Worm (Caenorhabditis elegans): Measurements from ENCODE around the gene fbxa-118.

The fbxa-118 gene

DNA sequence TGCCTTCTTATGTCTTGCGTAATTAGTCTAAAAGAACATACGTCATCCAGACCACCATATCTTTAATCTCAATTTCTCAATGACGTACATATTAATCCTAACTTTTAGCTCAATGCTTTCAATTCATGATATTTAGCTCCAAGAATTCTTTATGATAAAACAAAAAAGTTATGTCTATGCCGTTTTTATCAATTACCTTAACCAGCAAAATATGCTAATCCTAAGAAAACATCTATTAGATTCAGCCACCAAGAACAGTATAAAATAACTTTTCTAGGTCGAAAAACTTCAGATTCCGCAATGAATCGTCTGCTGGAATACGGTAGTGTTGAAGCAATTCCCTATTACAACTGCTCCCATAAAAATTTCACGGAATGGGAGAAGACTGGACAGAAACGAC, 6.7 kb upstream of the fbxa-118 start, which contains the start of gene srt-45:
srt-45 (plus strand) TSS at position 301 of the 400 bp plus-strand sequence.
- TF ChIP-seq tab-1 (GFP tag; IDR thresholded peaks at IDR 0.05) (no peak), med-1 (GFP tag; optimal IDR thresholded peaks at IDR 0.05; ENCODE audit: insufficient read depth) (no peak), ztf-23 (GFP tag; IDR thresholded peaks at IDR 0.05) (no peak), klf-2 (GFP tag; conservative IDR thresholded peaks at IDR 0.05) (no peak), flt-1 (GFP tag; IDR thresholded peaks at IDR 0.05) (no peak)

DNA sequence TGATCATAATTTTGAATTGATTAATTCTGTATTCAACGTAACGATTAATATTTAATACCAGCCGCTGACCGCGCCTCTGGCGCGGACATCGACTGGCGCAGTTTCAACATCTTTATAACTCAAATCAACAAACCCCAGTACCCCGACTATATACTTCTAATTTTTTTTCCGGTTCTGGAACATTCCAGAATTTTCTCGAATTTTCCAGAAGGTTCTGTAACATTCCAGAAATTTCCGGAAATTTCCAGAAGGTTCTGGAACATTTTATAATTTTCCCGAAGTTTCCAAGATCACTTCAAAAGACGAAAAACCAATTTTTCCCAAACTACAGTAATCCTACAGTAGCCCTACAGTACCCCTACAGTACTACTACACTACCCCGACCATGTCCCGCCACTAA, 2.1 kb upstream of the fbxa-118 start:
- TF ChIP-seq klf-2 (GFP tag; conservative IDR thresholded peaks at IDR 0.05) = no peak
- TF ChIP-seq med-1 (GFP tag; optimal IDR thresholded peaks at IDR 0.05; ENCODE audit: insufficient read depth) = no peak
- no peak for TF ChIP-seq ztf-23 (GFP tag; IDR thresholded peaks at IDR 0.05)
- no peak for TF ChIP-seq ref-1 (GFP tag; conservative IDR thresholded peaks at IDR 0.05)
- TF ChIP-seq ztf-29 (GFP tag; IDR thresholded peaks at IDR 0.05) = no peak
- no peak for TF ChIP-seq flt-1 (GFP tag; IDR thresholded peaks at IDR 0.05)
- no peak for TF ChIP-seq cog-1 (tag; optimal IDR thresholded peaks at IDR 0.05)
- no peak for TF ChIP-seq T22C8.4 (GFP tag; IDR thresholded peaks at IDR 0.05)
- no peak for TF ChIP-seq tab-1 (GFP tag; IDR thresholded peaks at IDR 0.05)

- TF ChIP-seq ref-1 (GFP tag; conservative IDR thresholded peaks at IDR 0.05) = no peak
- no peak for TF ChIP-seq flt-1 (GFP tag; IDR thresholded peaks at IDR 0.05)
- TF ChIP-seq ztf-29 (GFP tag; IDR thresholded peaks at IDR 0.05) = no peak
- TF ChIP-seq klf-2 (GFP tag; conservative IDR thresholded peaks at IDR 0.05) = no peak
- no peak for TF ChIP-seq ztf-23 (GFP tag; IDR thresholded peaks at IDR 0.05)
- no peak for TF ChIP-seq med-1 (GFP tag; optimal IDR thresholded peaks at IDR 0.05; ENCODE audit: insufficient read depth)
- no peak for TF ChIP-seq T22C8.4 (GFP tag; IDR thresholded peaks at IDR 0.05)
- TF ChIP-seq cog-1 (tag; optimal IDR thresholded peaks at IDR 0.05) = no peak
- no peak for TF ChIP-seq tab-1 (GFP tag; IDR thresholded peaks at IDR 0.05)
These were observed 1.5 kb upstream of the fbxa-118 start, which contains the start of gene fbxa-194 for ce11 chrV:19778608-19779007. TSS of gene fbxa-194 (minus strand) at chrV:19778708.

DNA sequence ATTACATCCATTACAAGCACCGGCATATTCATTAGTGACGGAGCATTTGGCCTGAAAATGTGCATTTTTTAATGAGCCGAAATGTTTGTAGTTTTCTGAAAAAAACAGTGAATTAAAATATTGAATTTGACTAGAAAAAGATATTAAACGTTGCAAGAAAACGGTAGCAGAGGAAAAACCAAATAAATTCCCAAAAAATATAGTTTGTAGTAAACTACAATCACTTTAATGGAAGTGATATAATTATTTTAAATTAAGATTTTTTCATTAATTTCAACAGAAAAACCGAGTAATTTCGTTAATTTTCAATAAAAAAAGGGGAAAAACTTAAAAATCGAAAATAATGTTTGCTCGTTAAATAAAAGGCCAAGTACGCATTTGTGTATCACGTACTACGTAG, 5.5 kb downstream of the fbxa-118 start, which contains the start of gene M162.15:
M162.15 (minus strand) TSS at position 101 of the 400 bp plus-strand sequence.
- no peak for TF ChIP-seq ref-1 (GFP tag; conservative IDR thresholded peaks at IDR 0.05)
- TF ChIP-seq tab-1 (GFP tag; IDR thresholded peaks at IDR 0.05) = no peak
- no peak for TF ChIP-seq med-1 (GFP tag; optimal IDR thresholded peaks at IDR 0.05; ENCODE audit: insufficient read depth)
- TF ChIP-seq ztf-23 (GFP tag; IDR thresholded peaks at IDR 0.05) = no peak
- TF ChIP-seq ztf-29 (GFP tag; IDR thresholded peaks at IDR 0.05) = no peak
- no peak for TF ChIP-seq klf-2 (GFP tag; conservative IDR thresholded peaks at IDR 0.05)
- no peak for TF ChIP-seq cog-1 (tag; optimal IDR thresholded peaks at IDR 0.05)
- no peak for TF ChIP-seq T22C8.4 (GFP tag; IDR thresholded peaks at IDR 0.05)
- no peak for TF ChIP-seq flt-1 (GFP tag; IDR thresholded peaks at IDR 0.05)

- TF ChIP-seq med-1 (GFP tag; optimal IDR thresholded peaks at IDR 0.05; ENCODE audit: insufficient read depth) (no peak), tab-1 (GFP tag; IDR thresholded peaks at IDR 0.05) (no peak), T22C8.4 (GFP tag; IDR thresholded peaks at IDR 0.05) (no peak), ztf-29 (GFP tag; IDR thresholded peaks at IDR 0.05) (no peak), ztf-23 (GFP tag; IDR thresholded peaks at IDR 0.05) (no peak), ref-1 (GFP tag; conservative IDR thresholded peaks at IDR 0.05) (no peak), klf-2 (GFP tag; conservative IDR thresholded peaks at IDR 0.05) (no peak), flt-1 (GFP tag; IDR thresholded peaks at IDR 0.05) (no peak), cog-1 (tag; optimal IDR thresholded peaks at IDR 0.05) (no peak)
These were observed 9.4 kb downstream of the fbxa-118 start for ce11 chrV:19767719-19768118.

DNA sequence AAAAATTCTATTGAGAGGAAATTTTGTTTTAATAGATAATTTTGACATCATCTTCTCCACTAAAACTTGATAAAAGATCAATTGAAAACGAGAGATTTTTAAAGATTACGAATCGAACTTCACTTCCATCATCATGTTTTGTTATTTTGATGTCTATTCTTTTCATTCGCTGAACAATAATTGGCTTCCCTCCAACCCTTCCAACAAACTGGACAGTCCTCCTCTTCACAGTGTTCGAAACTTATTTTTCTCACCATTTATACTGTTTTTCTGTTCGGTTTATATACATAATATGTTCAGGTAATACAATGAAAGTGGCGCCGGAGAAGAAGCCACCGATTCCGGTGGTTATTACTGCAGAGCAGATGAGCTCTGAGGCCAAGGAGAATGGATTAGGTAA, 16.4 kb downstream of the fbxa-118 start, which contains the start of gene M162.5:
M162.5 (plus strand) TSS at position 301 of the 400 bp plus-strand sequence.
- TF ChIP-seq flt-1 (GFP tag; IDR thresholded peaks at IDR 0.05) = no peak
- no peak for TF ChIP-seq T22C8.4 (GFP tag; IDR thresholded peaks at IDR 0.05)
- TF ChIP-seq ztf-23 (GFP tag; IDR thresholded peaks at IDR 0.05) = no peak
- TF ChIP-seq ref-1 (GFP tag; conservative IDR thresholded peaks at IDR 0.05) = no peak
- TF ChIP-seq klf-2 (GFP tag; conservative IDR thresholded peaks at IDR 0.05) = no peak
- TF ChIP-seq ztf-29 (GFP tag; IDR thresholded peaks at IDR 0.05) = no peak
- no peak for TF ChIP-seq med-1 (GFP tag; optimal IDR thresholded peaks at IDR 0.05; ENCODE audit: insufficient read depth)
- TF ChIP-seq tab-1 (GFP tag; IDR thresholded peaks at IDR 0.05) = no peak
- TF ChIP-seq cog-1 (tag; optimal IDR thresholded peaks at IDR 0.05) = no peak

DNA sequence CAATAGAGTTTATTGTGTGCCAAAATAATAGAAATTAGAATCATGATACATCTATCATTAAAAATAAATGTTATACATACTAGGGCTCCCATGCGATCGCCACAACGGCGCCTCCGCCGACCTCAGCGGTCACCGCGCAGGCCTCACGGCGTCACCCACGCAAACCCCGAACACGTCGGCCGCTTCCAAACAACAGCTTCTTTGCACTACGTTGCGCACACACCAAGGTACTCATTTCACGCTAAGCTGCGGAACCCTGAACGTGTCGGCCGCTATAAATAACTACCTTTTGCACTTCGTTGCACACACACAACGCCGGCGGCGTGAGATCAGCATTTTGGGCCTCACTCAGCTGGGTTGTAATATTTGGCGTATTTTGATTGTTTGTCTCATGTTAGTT, 17.8 kb downstream of the fbxa-118 start:
- TF ChIP-seq ztf-23 (GFP tag; IDR thresholded peaks at IDR 0.05) (no peak), flt-1 (GFP tag; IDR thresholded peaks at IDR 0.05) (no peak), ztf-29 (GFP tag; IDR thresholded peaks at IDR 0.05) (no peak), tab-1 (GFP tag; IDR thresholded peaks at IDR 0.05) (no peak), ref-1 (GFP tag; conservative IDR thresholded peaks at IDR 0.05) (no peak), med-1 (GFP tag; optimal IDR thresholded peaks at IDR 0.05; ENCODE audit: insufficient read depth) (no peak), klf-2 (GFP tag; conservative IDR thresholded peaks at IDR 0.05) (no peak), T22C8.4 (GFP tag; IDR thresholded peaks at IDR 0.05) (no peak), cog-1 (tag; optimal IDR thresholded peaks at IDR 0.05) (no peak)

DNA sequence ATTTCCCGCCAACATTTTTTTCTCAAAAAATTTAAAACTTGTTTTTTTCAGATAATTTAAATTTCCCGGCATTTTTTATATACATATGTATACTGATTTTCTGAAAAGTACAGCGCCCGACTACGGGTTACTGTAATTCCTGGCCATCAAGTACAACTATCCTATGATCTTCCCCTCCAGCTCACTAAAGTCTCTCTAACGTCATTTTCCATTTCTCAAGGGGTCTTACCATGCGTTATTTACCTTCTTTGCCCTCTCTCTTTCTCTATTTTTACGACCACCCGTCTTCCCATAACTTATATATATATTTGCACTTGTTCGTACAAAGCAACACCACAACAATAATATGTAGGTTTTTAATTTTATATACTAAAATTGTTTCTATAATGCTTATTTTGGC, 20.9 kb downstream of the fbxa-118 start, which contains the start of gene W04E12.9:
W04E12.9 (plus strand) TSS at position 301 of the 400 bp plus-strand sequence.
- TF ChIP-seq ztf-23 (GFP tag; IDR thresholded peaks at IDR 0.05) (no peak), ref-1 (GFP tag; conservative IDR thresholded peaks at IDR 0.05) (no peak), cog-1 (tag; optimal IDR thresholded peaks at IDR 0.05) (no peak), klf-2 (GFP tag; conservative IDR thresholded peaks at IDR 0.05) (no peak), med-1 (GFP tag; optimal IDR thresholded peaks at IDR 0.05; ENCODE audit: insufficient read depth) (no peak), ztf-29 (GFP tag; IDR thresholded peaks at IDR 0.05) (no peak), tab-1 (GFP tag; IDR thresholded peaks at IDR 0.05) (no peak), flt-1 (GFP tag; IDR thresholded peaks at IDR 0.05) (no peak), T22C8.4 (GFP tag; IDR thresholded peaks at IDR 0.05) (no peak)

ce11 chrV:19755260-19755659, 21.9 kb downstream of the fbxa-118 start, which contains the start of gene clec-50:
TSS of gene clec-50 (minus strand) at chrV:19755368.
- no peak for TF ChIP-seq ztf-23 (GFP tag; IDR thresholded peaks at IDR 0.05)

DNA sequence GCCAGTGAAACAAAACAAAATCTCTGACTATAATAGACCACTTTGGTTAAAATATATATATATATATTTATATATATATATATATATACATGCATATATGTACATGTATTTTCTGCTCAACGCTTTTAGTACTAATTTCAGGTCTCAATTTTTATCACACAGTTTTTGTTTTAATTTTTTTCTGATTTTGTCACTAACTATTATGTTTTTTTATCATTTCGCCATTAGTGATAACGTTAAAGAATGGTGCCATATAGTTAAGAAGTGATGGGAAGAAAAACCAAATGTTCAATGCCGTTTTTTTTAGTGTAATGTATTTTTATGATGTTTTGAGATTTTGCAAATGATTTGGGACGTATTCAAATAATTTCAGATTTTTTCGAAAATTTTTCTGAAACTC, 22.8 kb downstream of the fbxa-118 start:
- TF ChIP-seq cog-1 (tag; optimal IDR thresholded peaks at IDR 0.05) = no peak
- no peak for TF ChIP-seq med-1 (GFP tag; optimal IDR thresholded peaks at IDR 0.05; ENCODE audit: insufficient read depth)
- TF ChIP-seq ztf-23 (GFP tag; IDR thresholded peaks at IDR 0.05) = no peak
- TF ChIP-seq T22C8.4 (GFP tag; IDR thresholded peaks at IDR 0.05) = no peak
- TF ChIP-seq tab-1 (GFP tag; IDR thresholded peaks at IDR 0.05) = no peak
- TF ChIP-seq flt-1 (GFP tag; IDR thresholded peaks at IDR 0.05) = no peak
- TF ChIP-seq klf-2 (GFP tag; conservative IDR thresholded peaks at IDR 0.05) = no peak
- no peak for TF ChIP-seq ref-1 (GFP tag; conservative IDR thresholded peaks at IDR 0.05)

All from whole organism, midembryonic.